Worm (Caenorhabditis elegans) whole organism, L3 larva: ENCODE results near the gene cutl-9.
A peak's percentile ranks its signal among the peaks of the same experiment; 100 is the strongest.

Experiments used
- R02D3.7 ChIP-seq: fragments of 150-350 bp; optimal IDR thresholded peaks from 2 replicates; lab custom pipeline; 2014; ENCODE audit warnings: missing biosample characterization, missing genetic modification characterization
- aly-2 ChIP-seq: fragments of 150-350 bp; optimal IDR thresholded peaks from 2 replicates; lab custom pipeline; 2014; ENCODE audit warnings: missing biosample characterization, missing genetic modification characterization
- ama-1 ChIP-seq: fragments of 150-350 bp; optimal IDR thresholded peaks from 2 replicates; lab custom pipeline; 2018
- ceh-28 ChIP-seq: fragments of 150-350 bp; optimal IDR thresholded peaks from 2 replicates; lab custom pipeline; 2014; ENCODE audit warnings: missing biosample characterization, missing genetic modification reagents, missing genetic modification characterization
- ceh-82 ChIP-seq: fragments of 150-350 bp; optimal IDR thresholded peaks from 2 replicates; lab custom pipeline; 2014; ENCODE audit warnings: missing biosample characterization, missing genetic modification characterization
- ceh-9 ChIP-seq: sonication (generic microtip); optimal IDR thresholded peaks from 2 replicates; lab custom pipeline; 2018; ENCODE audit warnings: missing biosample characterization, missing genetic modification characterization
- daf-12 ChIP-seq: fragments of 150-350 bp; optimal IDR thresholded peaks from 2 replicates; lab custom pipeline; 2014; ENCODE audit warnings: missing biosample characterization, missing genetic modification reagents, missing genetic modification characterization
- egl-27 ChIP-seq: sonication (generic microtip); optimal IDR thresholded peaks from 4 replicates; lab custom pipeline; 2017; ENCODE audit warnings: missing biosample characterization, missing genetic modification reagents, missing genetic modification characterization
- egl-5 ChIP-seq: fragments of 150-350 bp; optimal IDR thresholded peaks from 2 replicates; lab custom pipeline; 2017; ENCODE audit warnings: missing biosample characterization, missing genetic modification reagents, missing genetic modification characterization, inconsistent platforms
- elt-1 ChIP-seq: fragments of 150-350 bp; optimal IDR thresholded peaks from 2 replicates; lab custom pipeline; 2014; ENCODE audit warnings: missing biosample characterization, missing genetic modification characterization
- elt-2 ChIP-seq: sonication (generic microtip); optimal IDR thresholded peaks from 2 replicates; lab custom pipeline; 2016; ENCODE audit warnings: missing genetic modification reagents, mild to moderate bottlenecking, missing genetic modification characterization, missing compliant biosample characterization
- elt-3 ChIP-seq, 3 experiments: fragments of 150-350 bp in 1 of 3; sonication (generic microtip) in 2 of 3; optimal IDR thresholded peaks; 2 replicates in 2 of 3; 4 replicates in 1 of 3; lab custom pipeline; 2014 to 2017; ENCODE audit warnings: missing biosample characterization in 3 of 3, missing genetic modification characterization in 3 of 3
- eor-1 ChIP-seq, 2 experiments: fragments of 150-350 bp; optimal IDR thresholded peaks; 2 replicates each; lab custom pipeline; 2014 to 2018; ENCODE audit warnings: missing biosample characterization in 2 of 2, missing genetic modification characterization in 2 of 2
- fkh-10 ChIP-seq: sonication (generic microtip); optimal IDR thresholded peaks from 2 replicates; lab custom pipeline; 2017; ENCODE audit warnings: missing biosample characterization, missing genetic modification reagents, missing genetic modification characterization
- fkh-2 ChIP-seq: fragments of 150-350 bp; optimal IDR thresholded peaks from 2 replicates; lab custom pipeline; 2014; ENCODE audit warnings: missing biosample characterization, missing genetic modification reagents, missing genetic modification characterization
- hmg-11 ChIP-seq: sonication (generic microtip); optimal IDR thresholded peaks from 2 replicates; lab custom pipeline; 2016; ENCODE audit warnings: missing genetic modification characterization, missing compliant biosample characterization
- jun-1 ChIP-seq: fragments of 150-350 bp; optimal IDR thresholded peaks from 2 replicates; lab custom pipeline; 2014; ENCODE audit warnings: missing biosample characterization, missing genetic modification reagents, missing genetic modification characterization
- lin-15B ChIP-seq: fragments of 150-350 bp; optimal IDR thresholded peaks from 2 replicates; lab custom pipeline; 2014; ENCODE audit warnings: missing biosample characterization, missing genetic modification characterization
- lin-39 ChIP-seq: fragments of 150-350 bp; optimal IDR thresholded peaks from 2 replicates; lab custom pipeline; 2018; ENCODE audit warnings: missing biosample characterization, missing genetic modification reagents, missing genetic modification characterization
- lsy-12 ChIP-seq: sonication (generic microtip); optimal IDR thresholded peaks from 2 replicates; lab custom pipeline; 2016; ENCODE audit warnings: mild to moderate bottlenecking, missing genetic modification characterization, missing compliant biosample characterization
- mdl-1 ChIP-seq: fragments of 150-350 bp; optimal IDR thresholded peaks from 2 replicates; lab custom pipeline; 2014; ENCODE audit warnings: missing biosample characterization, missing genetic modification characterization
- mml-1 ChIP-seq: fragments of 150-350 bp; sonication (generic microtip); optimal IDR thresholded peaks from 3 replicates; lab custom pipeline; 2014; ENCODE audit warnings: missing biosample characterization, missing genetic modification characterization
- nfya-1 ChIP-seq: sonication (generic microtip); optimal IDR thresholded peaks from 2 replicates; lab custom pipeline; 2017; ENCODE audit warnings: missing genetic modification characterization, mild to moderate bottlenecking, missing compliant biosample characterization, antibody characterized with exemption, moderate library complexity; ENCODE audit not compliant: insufficient read depth
- nhr-11 ChIP-seq: fragments of 150-350 bp; optimal IDR thresholded peaks from 2 replicates; lab custom pipeline; 2014; ENCODE audit warnings: missing biosample characterization, missing genetic modification characterization
- nhr-12 ChIP-seq: fragments of 150-350 bp; optimal IDR thresholded peaks from 2 replicates; lab custom pipeline; 2014; ENCODE audit warnings: missing biosample characterization, missing genetic modification characterization
- nhr-23 ChIP-seq: fragments of 150-350 bp; optimal IDR thresholded peaks from 2 replicates; lab custom pipeline; 2014; ENCODE audit warnings: missing biosample characterization, missing genetic modification reagents, missing genetic modification characterization
- nhr-237 ChIP-seq: fragments of 150-350 bp; optimal IDR thresholded peaks from 2 replicates; lab custom pipeline; 2014; ENCODE audit warnings: missing biosample characterization, missing genetic modification characterization
- nhr-25 ChIP-seq: sonication (generic microtip); optimal IDR thresholded peaks from 2 replicates; lab custom pipeline; 2017; ENCODE audit warnings: missing biosample characterization, missing genetic modification characterization
- nhr-28 ChIP-seq: fragments of 150-350 bp; optimal IDR thresholded peaks from 2 replicates; lab custom pipeline; 2014; ENCODE audit warnings: missing biosample characterization, missing genetic modification characterization
- nhr-67 ChIP-seq: fragments of 150-350 bp; optimal IDR thresholded peaks from 2 replicates; lab custom pipeline; 2014; ENCODE audit warnings: missing biosample characterization, missing genetic modification characterization
- nhr-76 ChIP-seq: fragments of 150-350 bp; sonication (generic microtip); optimal IDR thresholded peaks from 5 replicates; lab custom pipeline; 2014; ENCODE audit warnings: missing biosample characterization, missing genetic modification characterization
- nhr-77 ChIP-seq: fragments of 150-350 bp; optimal IDR thresholded peaks from 2 replicates; lab custom pipeline; 2014; ENCODE audit warnings: missing biosample characterization, missing genetic modification characterization
- pha-4 ChIP-seq: fragments of 150-350 bp; optimal IDR thresholded peaks from 2 replicates; lab custom pipeline; 2014; ENCODE audit warnings: missing biosample characterization, missing genetic modification reagents, missing genetic modification characterization
- pqm-1 ChIP-seq: fragments of 150-350 bp; optimal IDR thresholded peaks from 2 replicates; lab custom pipeline; 2017; ENCODE audit warnings: missing biosample characterization, missing genetic modification characterization, inconsistent platforms
- sea-2 ChIP-seq: fragments of 150-350 bp; sonication (generic microtip); optimal IDR thresholded peaks from 4 replicates; lab custom pipeline; 2014; ENCODE audit warnings: missing biosample characterization, missing genetic modification reagents, missing genetic modification characterization
- skn-1 ChIP-seq: fragments of 150-350 bp; optimal IDR thresholded peaks from 2 replicates; lab custom pipeline; 2014; ENCODE audit warnings: missing biosample characterization, missing genetic modification characterization
- snpc-4 ChIP-seq: fragments of 150-350 bp; optimal IDR thresholded peaks from 2 replicates; lab custom pipeline; 2014; ENCODE audit warnings: missing biosample characterization, missing genetic modification characterization
- unc-39 ChIP-seq: sonication (generic microtip); optimal IDR thresholded peaks from 4 replicates; lab custom pipeline; 2017; ENCODE audit warnings: missing biosample characterization, missing genetic modification characterization
- unc-62 ChIP-seq: fragments of 150-350 bp; sonication (generic microtip); optimal IDR thresholded peaks from 4 replicates; lab custom pipeline; 2014; ENCODE audit warnings: missing biosample characterization, missing genetic modification reagents, missing genetic modification characterization
- zag-1 ChIP-seq: fragments of 150-350 bp; optimal IDR thresholded peaks from 2 replicates; lab custom pipeline; 2014; ENCODE audit warnings: missing biosample characterization, missing genetic modification characterization
- ztf-11 ChIP-seq: fragments of 150-350 bp; optimal IDR thresholded peaks from 2 replicates; lab custom pipeline; 2014; ENCODE audit warnings: missing biosample characterization, missing genetic modification characterization
- ztf-4 ChIP-seq: fragments of 150-350 bp; optimal IDR thresholded peaks from 2 replicates; lab custom pipeline; 2014; ENCODE audit warnings: missing biosample characterization, missing genetic modification characterization

Gene cutl-9

ce11 chrII:10657632-10658108, 35.6 kb downstream of the cutl-9 start, which contains the start of gene lact-3:
lact-3 (minus strand) TSS chrII:10657682.
- TF ChIP-seq zag-1 (no peak), nhr-77 (tag; lab: Kevin White, UChicago) (no peak), nhr-23 (tag; lab: Kevin White, UChicago) (peak; percentile 69), nhr-76 (tag; lab: Kevin White, UChicago) (no peak), elt-1 (tag; lab: Kevin White, UChicago) (no peak), aly-2 (tag; lab: Kevin White, UChicago) (peak; percentile 29), eor-1 (tag; optimal IDR thresholded peaks at IDR 0.05; lab: Kevin White, UChicago) (no peak), nhr-25 (tag; lab: Kevin White, UChicago) (peak; percentile 42), ztf-11 (no peak), jun-1 (tag; lab: Kevin White, UChicago) (peak; percentile 25), elt-2 (tag; lab: Kevin White, UChicago) (peak; percentile 70), nhr-237 (tag; lab: Kevin White, UChicago) (no peak), nhr-11 (tag; lab: Kevin White, UChicago) (no peak), ama-1 (peak; percentile 48)
- TF ChIP-seq, all 47 proteins: peak for 6

ce11 chrII:10658576-10659256, 36.7 kb downstream of the cutl-9 start, which contains the start of the genes snu-13 and rsp-7:
snu-13 (minus strand) TSS chrII:10658626.
rsp-7 (plus strand) TSS chrII:10659206.
- TF ChIP-seq pqm-1 (tag; lab: Kevin White, UChicago) (peak; percentile 48), ceh-82 (tag; lab: Kevin White, UChicago) (no peak), nhr-77 (tag; lab: Kevin White, UChicago) (no peak), skn-1 (tag; lab: Kevin White, UChicago) (peak; percentile 74), pha-4 (tag; lab: Kevin White, UChicago) (peak; percentile 86), nhr-11 (tag; lab: Kevin White, UChicago) (no peak), zag-1 (no peak), unc-39 (tag; lab: Kevin White, UChicago) (no peak), elt-1 (tag; lab: Kevin White, UChicago) (no peak), ztf-4 (tag; lab: Kevin White, UChicago) (no peak), nhr-12 (tag; lab: Kevin White, UChicago) (no peak), ceh-28 (tag; lab: Kevin White, UChicago) (no peak), nhr-23 (tag; lab: Kevin White, UChicago) (peak; percentile 87), nhr-25 (tag; lab: Kevin White, UChicago) (peak; percentile 84), snpc-4 (tag; lab: Kevin White, UChicago) (peak; percentile 79), egl-5 (peak; percentile 70), hmg-11 (tag; lab: Kevin White, UChicago) (peak; percentile 63), R02D3.7 (tag; lab: Kevin White, UChicago) (peak; percentile 17), nfya-1 (peak; percentile 88), elt-3 (tag; optimal IDR thresholded peaks at IDR 0.05; lab: Kevin White, UChicago) (no peak), elt-2 (tag; lab: Kevin White, UChicago) (peak; percentile 48), lin-15B (tag; lab: Kevin White, UChicago) (peak; percentile 89), lin-39 (tag; lab: Kevin White, UChicago) (peak; percentile 39), mml-1 (tag; lab: Kevin White, UChicago) (no peak), nhr-237 (tag; lab: Kevin White, UChicago) (no peak)

- TF ChIP-seq lsy-12 (no peak), fkh-2 (tag; lab: Kevin White, UChicago) (no peak), snpc-4 (tag; lab: Kevin White, UChicago) (no peak), mml-1 (tag; lab: Kevin White, UChicago) (no peak), ama-1 (no peak), lin-15B (tag; lab: Kevin White, UChicago) (no peak), sea-2 (GFP tag; lab: Kevin White, UChicago) (no peak), nhr-67 (tag; lab: Kevin White, UChicago) (no peak), ceh-9 (tag; lab: Kevin White, UChicago) (no peak), fkh-10 (no peak), nhr-12 (tag; lab: Kevin White, UChicago) (no peak), nhr-11 (tag; lab: Kevin White, UChicago) (no peak), nhr-28 (no peak), daf-12 (no peak), unc-39 (tag; lab: Kevin White, UChicago) (no peak), mdl-1 (no peak), nhr-25 (tag; lab: Kevin White, UChicago) (no peak), unc-62 (GFP tag; lab: Kevin White, UChicago) (no peak), egl-27 (tag; lab: Kevin White, UChicago) (no peak)
These were observed 37.5 kb downstream of the cutl-9 start for ce11 chrII:10659585-10659984.
